Worm (Caenorhabditis elegans): ENCODE data around the gene C17B7.3.

Gene C17B7.3

DNA sequence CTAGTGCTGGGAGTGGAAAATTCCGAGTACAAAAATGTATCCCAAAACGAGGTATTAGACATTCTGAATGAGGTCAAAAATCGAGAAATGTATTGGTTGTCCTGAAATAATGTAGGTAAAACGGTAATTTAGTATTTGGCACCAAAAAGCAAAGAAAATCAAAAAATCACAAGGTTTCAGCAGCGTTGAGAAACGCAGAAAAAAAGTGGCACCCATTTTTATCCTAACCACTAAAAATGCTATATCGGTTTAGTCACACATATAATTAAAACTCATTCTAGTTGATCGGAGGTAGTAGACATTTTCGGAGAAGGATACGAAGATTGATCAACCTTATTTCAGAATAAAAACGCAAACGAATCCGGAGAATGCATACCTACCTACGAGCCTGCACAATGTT, 30.1 kb downstream of the C17B7.3 start, which contains the start of gene srx-121:
Gene srx-121 (minus strand): TSS at position 101 of the 400 bp plus-strand sequence.
- TF ChIP-seq ces-1 (GFP tag; optimal IDR thresholded peaks at IDR 0.05) (no peak), mdt-29 (GFP tag; IDR thresholded peaks at IDR 0.05) (no peak), nhr-6 (tag; optimal IDR thresholded peaks at IDR 0.05) (no peak), zfp-2 (tag; optimal IDR thresholded peaks at IDR 0.05) (no peak), madf-9 (GFP tag; conservative IDR thresholded peaks at IDR 0.05) (no peak), sdz-12 (GFP tag; optimal IDR thresholded peaks at IDR 0.05) (no peak), madf-5 (GFP tag; IDR thresholded peaks at IDR 0.05) (no peak), ceh-44 (GFP tag; IDR thresholded peaks at IDR 0.05) (no peak), ceh-20 (GFP tag; IDR thresholded peaks at IDR 0.05) (no peak), snpc-4 (tag; optimal IDR thresholded peaks at IDR 0.05) (no peak), ama-1 (optimal IDR thresholded peaks at IDR 0.05) (no peak), mxl-3 (GFP tag; optimal IDR thresholded peaks at IDR 0.05) (no peak), zip-2 (tag; optimal IDR thresholded peaks at IDR 0.05) (no peak), ceh-62 (tag; optimal IDR thresholded peaks at IDR 0.05) (no peak), dmd-8 (GFP tag; IDR thresholded peaks at IDR 0.05) (no peak), mxl-2 (GFP tag; conservative IDR thresholded peaks at IDR 0.05) (no peak), lin-38 (GFP tag; IDR thresholded peaks at IDR 0.05) (no peak), cey-2 (tag; optimal IDR thresholded peaks at IDR 0.05; ENCODE audit: borderline replicate concordance, insufficient read depth) (no peak)

DNA sequence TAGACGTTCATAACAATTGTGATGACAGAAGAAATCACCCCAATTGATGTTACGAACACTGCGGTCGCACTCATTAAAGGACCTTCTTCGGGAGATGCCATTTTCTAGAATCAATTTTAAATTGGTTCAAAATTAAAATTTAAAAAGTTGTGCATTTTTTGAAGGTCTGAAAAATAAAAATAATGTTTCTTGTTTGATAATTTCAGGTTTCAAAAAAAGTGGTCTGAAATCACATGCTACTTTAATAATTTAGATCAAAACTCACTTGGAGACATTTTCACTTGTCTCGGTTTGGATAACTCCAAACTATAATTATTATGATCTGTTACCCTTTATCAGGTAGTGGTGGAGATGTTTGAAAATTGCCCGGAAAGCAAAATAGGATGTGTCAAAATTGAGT, 34.4 kb downstream of the C17B7.3 start, which contains the start of gene srbc-2:
Gene srbc-2 (minus strand): TSS at position 101 of the 400 bp plus-strand sequence.
- TF ChIP-seq mep-1 (tag; optimal IDR thresholded peaks at IDR 0.05) (no peak), hif-1 (tag; optimal IDR thresholded peaks at IDR 0.05) (no peak), nhr-102 (tag; optimal IDR thresholded peaks at IDR 0.05) (no peak), attf-4 (tag; optimal IDR thresholded peaks at IDR 0.05) (no peak), pha-4 (GFP tag; IDR thresholded peaks at IDR 0.05) (no peak), pha-4 (tag; optimal IDR thresholded peaks at IDR 0.05) (no peak), nhr-42 (GFP tag; IDR thresholded peaks at IDR 0.05) (no peak), nhr-77 (tag; optimal IDR thresholded peaks at IDR 0.05) (no peak), nhr-48 (tag; optimal IDR thresholded peaks at IDR 0.05) (no peak), zfp-2 (tag; optimal IDR thresholded peaks at IDR 0.05) (no peak), lin-1 (GFP tag; IDR thresholded peaks at IDR 0.05) (no peak), daf-16 (GFP tag; optimal IDR thresholded peaks at IDR 0.05) (no peak), daf-16 (tag; optimal IDR thresholded peaks at IDR 0.05) (no peak), nhr-10 (tag; optimal IDR thresholded peaks at IDR 0.05) (no peak), duxl-1 (tag; optimal IDR thresholded peaks at IDR 0.05; ENCODE audit: poor library complexity) (no peak), T20F7.1 (GFP tag; optimal IDR thresholded peaks at IDR 0.05) (no peak)

DNA sequence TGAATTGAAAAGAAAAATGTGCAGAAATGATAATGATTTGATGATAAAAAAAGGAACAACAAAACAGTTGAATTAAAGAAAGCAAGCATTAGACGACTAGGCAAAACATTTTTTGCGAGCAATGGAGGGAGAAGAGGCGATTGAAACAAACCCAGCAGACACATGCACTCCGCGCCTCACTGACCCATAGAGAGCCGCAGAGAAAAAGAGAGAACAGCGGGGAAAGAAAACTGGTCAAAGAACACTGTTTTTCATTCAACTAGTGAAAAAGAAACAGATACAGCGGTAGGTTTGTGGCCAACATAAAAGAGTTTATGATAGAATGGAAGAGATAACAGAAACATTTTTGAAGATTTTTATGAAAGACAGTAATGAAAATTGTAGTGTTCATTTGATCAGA, 45.7 kb downstream of the C17B7.3 start:
- TF ChIP-seq Y48G9A.11 (GFP tag; IDR thresholded peaks at IDR 0.05) (no peak), dmd-8 (GFP tag; IDR thresholded peaks at IDR 0.05) (no peak), unc-62 (GFP tag; optimal IDR thresholded peaks at IDR 0.05 in 1 of 2) (no peak), unc-62 (tag; optimal IDR thresholded peaks at IDR 0.05) (no peak), F26F4.8 (GFP tag; conservative IDR thresholded peaks at IDR 0.05) (no peak), daf-16 (GFP tag; optimal IDR thresholded peaks at IDR 0.05) (peak in 1 of 2 experiments; percentile 36), daf-16 (tag; optimal IDR thresholded peaks at IDR 0.05) (peak; percentile 63), skn-1 (tag; optimal IDR thresholded peaks at IDR 0.05) (no peak), daf-8 (GFP tag; IDR thresholded peaks at IDR 0.05) (no peak), D1046.2 (GFP tag; IDR thresholded peaks at IDR 0.05) (no peak), R02D3.7 (tag; optimal IDR thresholded peaks at IDR 0.05) (no peak), egl-27 (tag; optimal IDR thresholded peaks at IDR 0.05) (no peak), nhr-237 (tag; optimal IDR thresholded peaks at IDR 0.05) (no peak), mes-2 (tag; optimal IDR thresholded peaks at IDR 0.05; ENCODE audit: poor library complexity, severe bottlenecking) (peak; percentile 40), spr-3 (GFP tag; optimal IDR thresholded peaks at IDR 0.05) (no peak), nhr-11 (tag; optimal IDR thresholded peaks at IDR 0.05) (no peak), nhr-41 (GFP tag; IDR thresholded peaks at IDR 0.05) (no peak), mdl-1 (tag; optimal IDR thresholded peaks at IDR 0.05) (peak; percentile 62 to 73), snpc-1.2 (GFP tag; IDR thresholded peaks at IDR 0.05) (no peak), sdz-12 (GFP tag; optimal IDR thresholded peaks at IDR 0.05) (no peak), nhr-28 (tag; optimal IDR thresholded peaks at IDR 0.05) (peak; percentile 90), arid-1 (GFP tag; conservative IDR thresholded peaks at IDR 0.05) (no peak)

Data from whole organism, L4 larva.